Worm (Caenorhabditis elegans) whole organism, L2 larva: ENCODE data around the gene fbxb-24.

ENCODE experiments used
- C34F6.9 ChIP-seq: fragments of 150-350 bp; optimal IDR thresholded peaks from 2 replicates; lab custom pipeline; 2014; ENCODE audit warnings: missing biosample characterization, missing genetic modification characterization
- F13H6.1 ChIP-seq: sonication (generic microtip); optimal IDR thresholded peaks from 2 replicates; lab custom pipeline; 2016; ENCODE audit warnings: missing genetic modification characterization, missing compliant biosample characterization
- R02D3.7 ChIP-seq: fragments of 150-350 bp; optimal IDR thresholded peaks from 2 replicates; lab custom pipeline; 2014; ENCODE audit warnings: missing biosample characterization, missing genetic modification characterization
- Y55F3AM.14 ChIP-seq: fragments of 200-800 bp; sonication (Bioruptor generic); optimal IDR thresholded peaks from 2 replicates; lab custom pipeline; 2018; ENCODE audit warnings: mild to moderate bottlenecking, missing genetic modification characterization, missing compliant biosample characterization
- ZK546.5 ChIP-seq: sonication (generic microtip); optimal IDR thresholded peaks from 2 replicates; lab custom pipeline; 2017; ENCODE audit warnings: missing biosample characterization, missing genetic modification characterization
- alr-1 ChIP-seq: fragments of 150-350 bp; optimal IDR thresholded peaks from 2 replicates; lab custom pipeline; 2014; ENCODE audit warnings: missing biosample characterization, missing genetic modification characterization
- aly-2 ChIP-seq: fragments of 150-350 bp; optimal IDR thresholded peaks from 2 replicates; lab custom pipeline; 2014; ENCODE audit warnings: missing biosample characterization, missing genetic modification characterization
- ama-1 ChIP-seq: fragments of 150-350 bp; optimal IDR thresholded peaks from 2 replicates; lab custom pipeline; 2018; ENCODE audit warnings: inconsistent platforms
- blmp-1 ChIP-seq: sonication (generic microtip); optimal IDR thresholded peaks from 2 replicates; lab custom pipeline; 2017; ENCODE audit warnings: missing genetic modification characterization, mild to moderate bottlenecking, missing compliant biosample characterization, antibody characterized with exemption, moderate library complexity; ENCODE audit not compliant: insufficient read depth
- ceh-16 ChIP-seq: fragments of 150-350 bp; optimal IDR thresholded peaks from 2 replicates; lab custom pipeline; 2014; ENCODE audit warnings: missing biosample characterization, missing genetic modification characterization
- ceh-82 ChIP-seq: fragments of 150-350 bp; optimal IDR thresholded peaks from 2 replicates; lab custom pipeline; 2014; ENCODE audit warnings: missing biosample characterization, missing genetic modification characterization
- crh-2 ChIP-seq: sonication (generic microtip); optimal IDR thresholded peaks from 2 replicates; lab custom pipeline; 2017; ENCODE audit warnings: missing biosample characterization, missing genetic modification characterization
- dmd-4 ChIP-seq: sonication (generic microtip); optimal IDR thresholded peaks from 2 replicates; lab custom pipeline; 2017; ENCODE audit warnings: missing biosample characterization, missing genetic modification characterization
- egl-27 ChIP-seq: sonication (generic microtip); optimal IDR thresholded peaks from 3 replicates; lab custom pipeline; 2017; ENCODE audit warnings: missing biosample characterization, missing genetic modification reagents, missing genetic modification characterization
- elt-1 ChIP-seq: fragments of 150-350 bp; optimal IDR thresholded peaks from 2 replicates; lab custom pipeline; 2014; ENCODE audit warnings: missing biosample characterization, missing genetic modification characterization
- elt-3 ChIP-seq: sonication (generic microtip); optimal IDR thresholded peaks from 2 replicates; lab custom pipeline; 2017; ENCODE audit warnings: missing biosample characterization, missing genetic modification characterization
- fos-1 ChIP-seq: fragments of 150-350 bp; optimal IDR thresholded peaks from 2 replicates; lab custom pipeline; 2014; ENCODE audit warnings: missing biosample characterization, missing genetic modification characterization
- gmeb-1 ChIP-seq: fragments of 150-350 bp; optimal IDR thresholded peaks from 2 replicates; lab custom pipeline; 2014; ENCODE audit warnings: missing biosample characterization, missing genetic modification characterization
- lin-11 ChIP-seq: fragments of 150-350 bp; sonication (generic microtip); optimal IDR thresholded peaks from 2 replicates; lab custom pipeline; 2014; ENCODE audit warnings: missing biosample characterization, missing genetic modification characterization, inconsistent platforms, mixed read lengths
- lin-13 ChIP-seq: fragments of 150-350 bp; optimal IDR thresholded peaks from 2 replicates; lab custom pipeline; 2014; ENCODE audit warnings: missing biosample characterization, missing genetic modification reagents, missing genetic modification characterization
- lin-39 ChIP-seq: fragments of 150-350 bp; optimal IDR thresholded peaks from 2 replicates; lab custom pipeline; 2014; ENCODE audit warnings: missing biosample characterization, missing genetic modification reagents, missing genetic modification characterization
- lsy-2 ChIP-seq, 2 experiments: fragments of 150-350 bp in 1 of 2; sonication (generic microtip) in 1 of 2; optimal IDR thresholded peaks; 2 replicates each; lab custom pipeline; 2014 to 2017; ENCODE audit warnings: missing biosample characterization in 2 of 2, missing genetic modification characterization in 2 of 2
- mab-5 ChIP-seq: fragments of 150-350 bp; optimal IDR thresholded peaks from 2 replicates; lab custom pipeline; 2014; ENCODE audit warnings: missing biosample characterization, missing genetic modification characterization
- mbf-1 ChIP-seq: sonication (generic microtip); optimal IDR thresholded peaks from 2 replicates; lab custom pipeline; 2017; ENCODE audit warnings: missing biosample characterization, missing genetic modification characterization
- mdl-1 ChIP-seq, 2 experiments: fragments of 150-350 bp in 1 of 2; sonication (generic microtip) in 1 of 2; optimal IDR thresholded peaks; 2 replicates each; lab custom pipeline; 2017; ENCODE audit warnings: missing biosample characterization in 2 of 2, missing genetic modification characterization in 2 of 2
- nhr-10 ChIP-seq: sonication (generic microtip); optimal IDR thresholded peaks from 2 replicates; lab custom pipeline; 2017; ENCODE audit warnings: missing biosample characterization, missing genetic modification characterization
- nhr-11 ChIP-seq: fragments of 150-350 bp; optimal IDR thresholded peaks from 2 replicates; lab custom pipeline; 2014; ENCODE audit warnings: missing biosample characterization, missing genetic modification characterization
- nhr-12 ChIP-seq: fragments of 150-350 bp; optimal IDR thresholded peaks from 2 replicates; lab custom pipeline; 2014; ENCODE audit warnings: missing biosample characterization, missing genetic modification characterization
- nhr-129 ChIP-seq: fragments of 150-350 bp; optimal IDR thresholded peaks from 2 replicates; lab custom pipeline; 2014; ENCODE audit warnings: missing biosample characterization, missing genetic modification characterization
- nhr-21 ChIP-seq: fragments of 150-350 bp; optimal IDR thresholded peaks from 2 replicates; lab custom pipeline; 2014; ENCODE audit warnings: missing biosample characterization, missing genetic modification characterization
- nhr-23 ChIP-seq: fragments of 150-350 bp; optimal IDR thresholded peaks from 2 replicates; lab custom pipeline; 2014; ENCODE audit warnings: missing biosample characterization, missing genetic modification reagents, missing genetic modification characterization
- nhr-237 ChIP-seq: fragments of 150-350 bp; optimal IDR thresholded peaks from 2 replicates; lab custom pipeline; 2014; ENCODE audit warnings: missing biosample characterization, missing genetic modification characterization
- nhr-25 ChIP-seq: fragments of 150-350 bp; sonication (generic microtip); optimal IDR thresholded peaks from 3 replicates; lab custom pipeline; 2014; ENCODE audit warnings: missing biosample characterization, missing genetic modification characterization
- nhr-6 ChIP-seq: fragments of 150-350 bp; optimal IDR thresholded peaks from 2 replicates; lab custom pipeline; 2014; ENCODE audit warnings: missing biosample characterization, missing genetic modification characterization
- nhr-77 ChIP-seq: fragments of 150-350 bp; optimal IDR thresholded peaks from 2 replicates; lab custom pipeline; 2014; ENCODE audit warnings: missing biosample characterization, missing genetic modification characterization
- peb-1 ChIP-seq: fragments of 150-350 bp; optimal IDR thresholded peaks from 2 replicates; lab custom pipeline; 2014; ENCODE audit warnings: missing biosample characterization, missing genetic modification characterization
- sem-4 ChIP-seq: fragments of 150-350 bp; optimal IDR thresholded peaks from 2 replicates; lab custom pipeline; 2014; ENCODE audit warnings: missing biosample characterization, missing genetic modification reagents, missing genetic modification characterization
- skn-1 ChIP-seq: sonication (generic microtip); optimal IDR thresholded peaks from 2 replicates; lab custom pipeline; 2017; ENCODE audit warnings: missing biosample characterization, missing genetic modification characterization
- sma-3 ChIP-seq: sonication (generic microtip); optimal IDR thresholded peaks from 2 replicates; lab custom pipeline; 2016; ENCODE audit warnings: missing genetic modification reagents, missing genetic modification characterization, missing compliant biosample characterization
- sma-9 ChIP-seq, 2 experiments: fragments of 150-350 bp in 1 of 2; sonication (generic microtip) in 1 of 2; optimal IDR thresholded peaks; 2 replicates each; lab custom pipeline; 2014 to 2016; ENCODE audit warnings: missing genetic modification characterization in 2 of 2, mild to moderate bottlenecking in 1 of 2, missing biosample characterization in 1 of 2, missing compliant biosample characterization in 1 of 2, missing genetic modification reagents in 1 of 2, moderate library complexity in 1 of 2
- snpc-4 ChIP-seq: fragments of 150-350 bp; optimal IDR thresholded peaks from 2 replicates; lab custom pipeline; 2014; ENCODE audit warnings: missing biosample characterization, missing genetic modification characterization
- unc-39 ChIP-seq: fragments of 150-350 bp; optimal IDR thresholded peaks from 2 replicates; lab custom pipeline; 2014; ENCODE audit warnings: missing biosample characterization, missing genetic modification characterization
- unc-55 ChIP-seq: fragments of 150-350 bp; sonication (generic microtip); optimal IDR thresholded peaks from 3 replicates; lab custom pipeline; 2014; ENCODE audit warnings: missing biosample characterization, missing genetic modification reagents, missing genetic modification characterization
- unc-62 ChIP-seq: fragments of 150-350 bp; optimal IDR thresholded peaks from 2 replicates; lab custom pipeline; 2014; ENCODE audit warnings: missing biosample characterization, missing genetic modification reagents, missing genetic modification characterization
- zag-1 ChIP-seq: fragments of 150-350 bp; optimal IDR thresholded peaks from 2 replicates; lab custom pipeline; 2014; ENCODE audit warnings: missing biosample characterization, missing genetic modification characterization
- ztf-1 ChIP-seq: fragments of 200-800 bp; sonication (Bioruptor generic); conservative IDR thresholded peaks from 2 replicates; pipeline ENCODE4 v1.3.6; 2022; ENCODE audit warnings: missing genetic modification characterization, missing compliant biosample characterization
- ztf-11 ChIP-seq: sonication (generic microtip); optimal IDR thresholded peaks from 2 replicates; lab custom pipeline; 2017; ENCODE audit warnings: missing biosample characterization, missing genetic modification characterization
- ztf-4 ChIP-seq: fragments of 150-350 bp; optimal IDR thresholded peaks from 2 replicates; lab custom pipeline; 2014; ENCODE audit warnings: missing biosample characterization, missing genetic modification characterization

Gene fbxb-24

DNA sequence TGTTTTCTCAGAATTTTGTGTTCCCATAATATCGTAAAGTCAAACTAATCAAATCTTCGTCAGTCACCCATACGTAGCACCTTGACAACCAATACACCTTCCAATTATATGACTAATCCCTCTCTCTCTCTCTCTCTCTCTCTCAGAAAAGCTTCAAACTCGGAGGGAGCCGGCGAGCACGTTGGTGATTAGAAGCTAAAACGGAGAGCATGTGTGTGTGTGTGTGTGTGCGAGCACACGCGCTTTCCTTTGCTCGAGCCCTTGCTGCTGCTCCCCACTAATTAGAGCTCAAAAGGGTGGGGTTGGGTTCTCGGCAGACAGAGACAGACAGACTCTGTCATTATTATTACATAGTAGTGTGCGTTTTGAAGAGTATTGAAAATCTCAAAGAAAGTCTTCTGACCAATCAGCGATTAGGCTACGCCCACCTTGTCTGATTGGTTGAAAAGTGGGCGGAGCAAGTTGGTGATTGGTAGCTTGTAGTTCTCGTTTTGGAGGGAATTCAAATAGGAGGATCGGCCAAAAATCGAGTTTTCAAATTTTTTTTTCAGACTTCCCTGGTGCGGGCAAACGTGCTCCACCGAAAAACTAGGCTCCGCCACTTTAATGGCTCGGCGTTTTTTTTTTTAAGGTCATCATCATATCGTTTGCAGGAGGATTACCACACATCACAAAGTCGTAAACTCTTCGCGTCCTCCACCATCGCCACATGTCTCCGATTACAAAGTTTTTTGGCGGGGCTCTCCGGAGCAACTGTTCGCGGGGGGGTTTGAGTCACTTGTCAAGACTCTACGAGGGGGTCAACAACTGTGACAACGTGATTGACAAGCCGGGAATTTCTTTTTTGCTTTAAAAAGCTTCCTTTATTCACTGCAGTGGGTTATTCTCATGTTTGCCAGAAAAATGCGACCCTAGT lies 26.5 kb downstream of the fbxb-24 start:
- TF ChIP-seq nhr-12 = no peak
- TF ChIP-seq unc-62 (GFP tag; lab: Kevin White, UChicago) = no peak
- TF ChIP-seq nhr-21 (tag; lab: Kevin White, UChicago) = peak; percentile 8
- no peak for TF ChIP-seq ama-1 (lab: Kevin White, UChicago)
- no peak for TF ChIP-seq nhr-10 (tag; lab: Kevin White, UChicago)
- no peak for TF ChIP-seq aly-2 (tag; lab: Kevin White, UChicago)
- TF ChIP-seq ceh-82 = no peak
- TF ChIP-seq lin-39 (tag; lab: Kevin White, UChicago) = no peak
- no peak for TF ChIP-seq blmp-1 (tag; lab: Kevin White, UChicago)
- TF ChIP-seq lsy-2 (tag; optimal IDR thresholded peaks at IDR 0.05; lab: Kevin White, UChicago) = peak in 1 of 2 experiments; percentile 9
- TF ChIP-seq mbf-1 (tag; lab: Kevin White, UChicago) = no peak
- TF ChIP-seq unc-39 (tag; lab: Kevin White, UChicago) = no peak
- TF ChIP-seq crh-2 (tag; lab: Kevin White, UChicago) = no peak
- TF ChIP-seq ceh-16 = no peak
- no peak for TF ChIP-seq nhr-129 (tag; lab: Kevin White, UChicago)
- peak in 1 of 2 experiments; percentile 2 for TF ChIP-seq mdl-1 (tag; optimal IDR thresholded peaks at IDR 0.05; lab: Kevin White, UChicago)
- TF ChIP-seq sma-9 (GFP tag; optimal IDR thresholded peaks at IDR 0.05; lab: Kevin White, UChicago) = peak; percentile 31
- TF ChIP-seq sma-9 (tag; optimal IDR thresholded peaks at IDR 0.05; lab: Kevin White, UChicago) = no peak
- no peak for TF ChIP-seq snpc-4 (tag; lab: Kevin White, UChicago)
- no peak for TF ChIP-seq nhr-23 (tag; lab: Kevin White, UChicago)
- TF ChIP-seq alr-1 = no peak
- no peak for TF ChIP-seq lin-13 (GFP tag; lab: Kevin White, UChicago)
- TF ChIP-seq egl-27 (tag; lab: Kevin White, UChicago) = no peak
- peak; percentile 14 for TF ChIP-seq C34F6.9 (tag; lab: Kevin White, UChicago)
- no peak for TF ChIP-seq zag-1 (tag; lab: Kevin White, UChicago)
- TF ChIP-seq Y55F3AM.14 (GFP tag; lab: Kevin White, UChicago) = peak; percentile 10
- TF ChIP-seq dmd-4 = no peak
- no peak for TF ChIP-seq elt-3 (tag; lab: Kevin White, UChicago)
- TF ChIP-seq ztf-1 (GFP tag; lab: Robert Waterston, UW) = no peak
- TF ChIP-seq F13H6.1 = peak; percentile 7
- TF ChIP-seq skn-1 (tag; lab: Kevin White, UChicago) = no peak
- no peak for TF ChIP-seq nhr-25 (tag; lab: Kevin White, UChicago)
- no peak for TF ChIP-seq nhr-6 (tag; lab: Kevin White, UChicago)
- TF ChIP-seq peb-1 (tag; lab: Kevin White, UChicago) = no peak
- TF ChIP-seq nhr-237 = no peak
- TF ChIP-seq nhr-11 (tag; lab: Kevin White, UChicago) = no peak
- no peak for TF ChIP-seq gmeb-1 (tag; lab: Kevin White, UChicago)
- TF ChIP-seq ztf-11 (tag; lab: Kevin White, UChicago) = no peak
- no peak for TF ChIP-seq ZK546.5
- TF ChIP-seq fos-1 (tag; lab: Kevin White, UChicago) = no peak
- no peak for TF ChIP-seq nhr-77
- no peak for TF ChIP-seq mab-5
- TF ChIP-seq elt-1 (tag; lab: Kevin White, UChicago) = no peak
- TF ChIP-seq sma-3 (GFP tag; lab: Kevin White, UChicago) = no peak
- no peak for TF ChIP-seq unc-55 (GFP tag; lab: Kevin White, UChicago)
- TF ChIP-seq ztf-4 (tag; lab: Kevin White, UChicago) = no peak
- peak; percentile 30 for TF ChIP-seq sem-4 (tag; lab: Kevin White, UChicago)
- no peak for TF ChIP-seq lin-11 (tag; lab: Kevin White, UChicago)
- TF ChIP-seq R02D3.7 (tag; lab: Kevin White, UChicago) = no peak
